Worm (Caenorhabditis elegans) whole organism, L1 larva: ENCODE data around the gene C49H3.3.

Experiments
- C16A3.4 ChIP-seq: fragments of 150-350 bp; optimal IDR thresholded peaks from 2 replicates; lab custom pipeline; 2014; ENCODE audit warnings: missing biosample characterization, missing genetic modification characterization
- F16B12.6 ChIP-seq: fragments of 150-350 bp; optimal IDR thresholded peaks from 2 replicates; lab custom pipeline; 2014; ENCODE audit warnings: missing biosample characterization, missing genetic modification characterization
- Y116A8C.19 ChIP-seq: sonication (generic microtip); optimal IDR thresholded peaks from 2 replicates; lab custom pipeline; 2016; ENCODE audit warnings: missing compliant biosample characterization, missing genetic modification characterization, borderline replicate concordance
- aha-1 ChIP-seq: fragments of 150-350 bp; optimal IDR thresholded peaks from 2 replicates; lab custom pipeline; 2014; ENCODE audit warnings: missing biosample characterization, missing genetic modification characterization
- aly-2 ChIP-seq: fragments of 150-350 bp; optimal IDR thresholded peaks from 2 replicates; lab custom pipeline; 2014; ENCODE audit warnings: missing biosample characterization, missing genetic modification characterization
- ama-1 ChIP-seq: fragments of 150-350 bp; optimal IDR thresholded peaks from 2 replicates; lab custom pipeline; 2014
- blmp-1 ChIP-seq: fragments of 150-350 bp; optimal IDR thresholded peaks from 2 replicates; lab custom pipeline; 2014; ENCODE audit warnings: missing biosample characterization, missing genetic modification characterization
- ceh-63 ChIP-seq: fragments of 200-800 bp; sonication (Bioruptor generic); optimal IDR thresholded peaks from 2 replicates; lab custom pipeline; 2018; ENCODE audit warnings: mild to moderate bottlenecking, missing genetic modification characterization, missing compliant biosample characterization
- ceh-82 ChIP-seq, 3 experiments: fragments of 150-350 bp in 1 of 3; sonication (generic microtip) in 2 of 3; optimal IDR thresholded peaks; 2 replicates each; lab custom pipeline; 2014 to 2017; ENCODE audit warnings: missing biosample characterization in 3 of 3, missing genetic modification characterization in 3 of 3
- dpl-1 ChIP-seq, 3 experiments: fragments of 150-350 bp in 2 of 3; sonication (generic microtip) in 1 of 3; optimal IDR thresholded peaks; 2 replicates each; lab custom pipeline; 2014 to 2017; ENCODE audit warnings: missing biosample characterization in 3 of 3, missing genetic modification characterization in 3 of 3, missing genetic modification reagents in 3 of 3
- dsc-1 ChIP-seq: sonication (generic microtip); optimal IDR thresholded peaks from 2 replicates; lab custom pipeline; 2016; ENCODE audit warnings: mild to moderate bottlenecking, missing genetic modification characterization, missing compliant biosample characterization
- efl-1 ChIP-seq, 4 experiments: fragments of 150-350 bp; optimal IDR thresholded peaks in 3 of 4; peaks in 1 of 4; 1 replicate in 1 of 4; 2 replicates in 3 of 4; lab custom pipeline; 2014; ENCODE audit warnings: missing biosample characterization in 2 of 4, missing genetic modification characterization in 2 of 4, missing genetic modification reagents in 2 of 4
- efl-3 ChIP-seq: fragments of 200-800 bp; sonication (Bioruptor generic); optimal IDR thresholded peaks from 2 replicates; lab custom pipeline; 2018; ENCODE audit warnings: mild to moderate bottlenecking, missing genetic modification characterization, missing compliant biosample characterization
- egl-13 ChIP-seq: sonication (generic microtip); optimal IDR thresholded peaks from 2 replicates; lab custom pipeline; 2016; ENCODE audit warnings: missing genotype, missing genetic modification reagents, missing genetic modification characterization, missing compliant biosample characterization
- elt-2 ChIP-seq: sonication (generic microtip); optimal IDR thresholded peaks from 2 replicates; lab custom pipeline; 2016; ENCODE audit warnings: missing genetic modification characterization, mild to moderate bottlenecking, inconsistent platforms, missing compliant biosample characterization, missing genetic modification reagents
- elt-3 ChIP-seq, 6 experiments: fragments of 150-350 bp in 1 of 6; sonication (generic microtip); optimal IDR thresholded peaks; 2 replicates each; lab custom pipeline; 2017 to 2018; ENCODE audit warnings: missing biosample characterization in 6 of 6, missing genetic modification characterization in 6 of 6, inconsistent platforms in 1 of 6
- ets-5 ChIP-seq: fragments of 200-800 bp; sonication (Bioruptor generic); IDR thresholded peaks from 2 replicates; pipeline ENCODE4 v1.3.6; 2022; ENCODE audit warnings: missing genetic modification characterization, missing compliant biosample characterization
- grh-1 ChIP-seq: fragments of 200-800 bp; sonication (Bioruptor generic); IDR thresholded peaks from 2 replicates; pipeline ENCODE4 v1.3.6; 2022; ENCODE audit warnings: missing genetic modification reagents, missing genetic modification characterization, missing compliant biosample characterization
- hlh-17 ChIP-seq: fragments of 200-800 bp; sonication (Bioruptor generic); optimal IDR thresholded peaks from 2 replicates; lab custom pipeline; 2018; ENCODE audit warnings: missing genetic modification characterization, mild to moderate bottlenecking, missing compliant biosample characterization, moderate library complexity, borderline replicate concordance
- irx-1 ChIP-seq: sonication (generic microtip); optimal IDR thresholded peaks from 2 replicates; lab custom pipeline; 2016; ENCODE audit warnings: missing genetic modification characterization, missing compliant biosample characterization
- isw-1 ChIP-seq: fragments of 200-800 bp; sonication (Bioruptor generic); IDR thresholded peaks from 2 replicates; pipeline ENCODE4 v1.3.6; 2022; ENCODE audit warnings: missing genetic modification characterization, missing compliant biosample characterization
- lin-14 ChIP-seq: fragments of 200-800 bp; sonication (Bioruptor generic); optimal IDR thresholded peaks from 2 replicates; lab custom pipeline; 2018; ENCODE audit warnings: mild to moderate bottlenecking, missing genetic modification characterization, moderate library complexity, missing compliant biosample characterization
- lin-15B ChIP-seq: fragments of 150-350 bp; sonication (generic microtip); optimal IDR thresholded peaks from 3 replicates; lab custom pipeline; 2014; ENCODE audit warnings: missing biosample characterization, missing genetic modification characterization
- lin-39 ChIP-seq: fragments of 150-350 bp; optimal IDR thresholded peaks from 2 replicates; lab custom pipeline; 2014; ENCODE audit warnings: missing biosample characterization, missing genetic modification reagents, missing genetic modification characterization
- mef-2 ChIP-seq: fragments of 150-350 bp; optimal IDR thresholded peaks from 2 replicates; lab custom pipeline; 2014; ENCODE audit warnings: missing biosample characterization, missing genetic modification characterization
- mep-1 ChIP-seq: fragments of 150-350 bp; optimal IDR thresholded peaks from 2 replicates; lab custom pipeline; 2014; ENCODE audit warnings: missing biosample characterization, missing genetic modification characterization
- nhr-11 ChIP-seq: fragments of 150-350 bp; optimal IDR thresholded peaks from 2 replicates; lab custom pipeline; 2014; ENCODE audit warnings: missing biosample characterization, missing genetic modification characterization
- nhr-12 ChIP-seq: sonication (generic microtip); optimal IDR thresholded peaks from 2 replicates; lab custom pipeline; 2017; ENCODE audit warnings: missing biosample characterization, missing genetic modification characterization
- nhr-19 ChIP-seq: fragments of 200-800 bp; sonication (Bioruptor generic); conservative IDR thresholded peaks from 2 replicates; pipeline ENCODE4 v1.3.6; 2022; ENCODE audit warnings: missing genetic modification characterization, missing compliant biosample characterization
- nhr-20 ChIP-seq: sonication (generic microtip); optimal IDR thresholded peaks from 2 replicates; lab custom pipeline; 2016; ENCODE audit warnings: mild to moderate bottlenecking, missing genetic modification characterization, missing compliant biosample characterization
- nhr-237 ChIP-seq: fragments of 150-350 bp; optimal IDR thresholded peaks from 2 replicates; lab custom pipeline; 2014; ENCODE audit warnings: missing biosample characterization, missing genetic modification characterization
- nhr-28 ChIP-seq: fragments of 150-350 bp; optimal IDR thresholded peaks from 2 replicates; lab custom pipeline; 2014; ENCODE audit warnings: missing biosample characterization, missing genetic modification characterization
- nhr-47 ChIP-seq: sonication (generic microtip); optimal IDR thresholded peaks from 2 replicates; lab custom pipeline; 2016; ENCODE audit warnings: mild to moderate bottlenecking, missing genetic modification characterization, moderate library complexity, missing compliant biosample characterization
- nhr-76 ChIP-seq: sonication (generic microtip); optimal IDR thresholded peaks from 2 replicates; lab custom pipeline; 2017; ENCODE audit warnings: missing biosample characterization, missing genetic modification characterization
- nhr-77 ChIP-seq: fragments of 150-350 bp; optimal IDR thresholded peaks from 2 replicates; lab custom pipeline; 2014; ENCODE audit warnings: missing biosample characterization, missing genetic modification characterization
- nhr-84 ChIP-seq: sonication (generic microtip); optimal IDR thresholded peaks from 2 replicates; lab custom pipeline; 2017; ENCODE audit warnings: missing biosample characterization, missing genetic modification characterization
- nhr-85 ChIP-seq: sonication (generic microtip); peaks from one replicate; lab custom pipeline; 2016; ENCODE audit warnings: missing genetic modification characterization, inconsistent platforms, missing compliant biosample characterization
- nhr-90 ChIP-seq: sonication (generic microtip); optimal IDR thresholded peaks from 2 replicates; lab custom pipeline; 2016; ENCODE audit warnings: mild to moderate bottlenecking, missing genetic modification characterization, missing compliant biosample characterization; ENCODE audit not compliant: poor library complexity
- pag-3 ChIP-seq: sonication (generic microtip); optimal IDR thresholded peaks from 2 replicates; lab custom pipeline; 2017; ENCODE audit warnings: missing genetic modification characterization, mild to moderate bottlenecking, missing compliant biosample characterization, antibody characterized with exemption, borderline replicate concordance; ENCODE audit not compliant: insufficient read depth
- pqm-1 ChIP-seq: sonication (generic microtip); optimal IDR thresholded peaks from 3 replicates; lab custom pipeline; 2017; ENCODE audit warnings: missing biosample characterization, missing genetic modification characterization
- rnt-1 ChIP-seq: sonication (generic microtip); optimal IDR thresholded peaks from 2 replicates; lab custom pipeline; 2016; ENCODE audit warnings: mild to moderate bottlenecking, missing genetic modification characterization, moderate library complexity, missing compliant biosample characterization
- skn-1 ChIP-seq: fragments of 150-350 bp; optimal IDR thresholded peaks from 2 replicates; lab custom pipeline; 2014; ENCODE audit warnings: missing biosample characterization, missing genetic modification characterization
- snpc-4 ChIP-seq: fragments of 150-350 bp; optimal IDR thresholded peaks from 2 replicates; lab custom pipeline; 2014; ENCODE audit warnings: missing biosample characterization, missing genetic modification characterization
- snu-23 ChIP-seq: sonication (generic microtip); optimal IDR thresholded peaks from 2 replicates; lab custom pipeline; 2016; ENCODE audit warnings: missing genetic modification characterization, missing compliant biosample characterization
- sptf-1 ChIP-seq: fragments of 150-350 bp; optimal IDR thresholded peaks from 2 replicates; lab custom pipeline; 2014; ENCODE audit warnings: missing biosample characterization, missing genetic modification characterization
- sup-37 ChIP-seq: fragments of 200-800 bp; sonication (Bioruptor generic); optimal IDR thresholded peaks from 2 replicates; lab custom pipeline; 2018; ENCODE audit warnings: mild to moderate bottlenecking, missing genetic modification characterization, missing compliant biosample characterization
- swsn-7 ChIP-seq: sonication (generic microtip); optimal IDR thresholded peaks from 2 replicates; lab custom pipeline; 2016; ENCODE audit warnings: missing genetic modification characterization, missing compliant biosample characterization
- unc-130 ChIP-seq: fragments of 150-350 bp; optimal IDR thresholded peaks from 2 replicates; lab custom pipeline; 2017; ENCODE audit warnings: missing biosample characterization, missing genetic modification characterization, inconsistent platforms
- unc-62 ChIP-seq: fragments of 150-350 bp; optimal IDR thresholded peaks from 2 replicates; lab custom pipeline; 2014; ENCODE audit warnings: missing biosample characterization, missing genetic modification reagents, missing genetic modification characterization
- unc-86 ChIP-seq: sonication (generic microtip); optimal IDR thresholded peaks from 2 replicates; lab custom pipeline; 2016; ENCODE audit warnings: missing genetic modification characterization, missing compliant biosample characterization
- xbp-1 ChIP-seq: sonication (generic microtip); optimal IDR thresholded peaks from 2 replicates; lab custom pipeline; 2016; ENCODE audit warnings: missing genetic modification characterization, missing compliant biosample characterization
- zag-1 ChIP-seq: fragments of 150-350 bp; optimal IDR thresholded peaks from 2 replicates; lab custom pipeline; 2014; ENCODE audit warnings: missing biosample characterization, missing genetic modification characterization
- zip-4 ChIP-seq: fragments of 200-800 bp; sonication (Bioruptor generic); optimal IDR thresholded peaks from 2 replicates; lab custom pipeline; 2018; ENCODE audit warnings: mild to moderate bottlenecking, missing genetic modification characterization, moderate library complexity, missing compliant biosample characterization
- ztf-4 ChIP-seq: fragments of 150-350 bp; optimal IDR thresholded peaks from 2 replicates; lab custom pipeline; 2014; ENCODE audit warnings: missing biosample characterization, missing genetic modification characterization

C49H3.3 gene

ce11 chrIV:7923982-7924480, at the start of gene C49H3.3, which contains the start of gene xpo-3:
TSS of gene C49H3.3 (plus strand) at chrIV:7924350.
TSS of gene xpo-3 (minus strand) at chrIV:7924032.
- TF ChIP-seq nhr-11 (tag; lab: Kevin White, UChicago), result no peak
- TF ChIP-seq ets-5 (GFP tag; lab: Robert Waterston, UW), result no peak
- no peak for TF ChIP-seq snpc-4 (tag; lab: Kevin White, UChicago)
- TF ChIP-seq nhr-28, result no peak
- TF ChIP-seq unc-62 (GFP tag; lab: Kevin White, UChicago), result no peak
- no peak for TF ChIP-seq zip-4
- TF ChIP-seq nhr-84, result no peak
- TF ChIP-seq mep-1 (tag; lab: Kevin White, UChicago), result peak; percentile 63
- no peak for TF ChIP-seq dsc-1 (tag; lab: Kevin White, UChicago)
- no peak for TF ChIP-seq irx-1 (tag; lab: Kevin White, UChicago)
- no peak for TF ChIP-seq lin-39 (tag; lab: Kevin White, UChicago)
- TF ChIP-seq egl-13 (tag; lab: Kevin White, UChicago), result no peak
- TF ChIP-seq lin-14 (GFP tag; lab: Kevin White, UChicago), result no peak
- no peak for TF ChIP-seq hlh-17 (GFP tag; lab: Kevin White, UChicago)
- peak; percentile 2 for TF ChIP-seq skn-1 (tag; lab: Kevin White, UChicago)
- TF ChIP-seq grh-1 (GFP tag; lab: Robert Waterston, UW), result no peak
- TF ChIP-seq ceh-82 (tag; optimal IDR thresholded peaks at IDR 0.05; lab: Kevin White, UChicago), result peak in 1 of 3 experiments; percentile 11
- no peak for TF ChIP-seq isw-1 (GFP tag; lab: Robert Waterston, UW)
- no peak for TF ChIP-seq aha-1 (tag; lab: Kevin White, UChicago)
- no peak for TF ChIP-seq nhr-77 (tag; lab: Kevin White, UChicago)
- TF ChIP-seq mef-2 (tag; lab: Kevin White, UChicago), result no peak
- TF ChIP-seq aly-2 (tag; lab: Kevin White, UChicago), result no peak
- no peak for TF ChIP-seq efl-3 (GFP tag; lab: Kevin White, UChicago)
- no peak for TF ChIP-seq sptf-1 (tag; lab: Kevin White, UChicago)
- no peak for TF ChIP-seq elt-2 (tag; lab: Kevin White, UChicago)
- peak; percentile 42 for TF ChIP-seq nhr-47 (tag; lab: Kevin White, UChicago)
- no peak for TF ChIP-seq nhr-20 (tag; lab: Kevin White, UChicago)
- TF ChIP-seq zag-1 (tag; lab: Kevin White, UChicago), result no peak
- TF ChIP-seq blmp-1 (tag; lab: Kevin White, UChicago), result peak; percentile 32
- no peak for TF ChIP-seq nhr-237 (tag; lab: Kevin White, UChicago)
- no peak for TF ChIP-seq ztf-4 (tag; lab: Kevin White, UChicago)
- TF ChIP-seq pag-3 (tag; lab: Kevin White, UChicago), result no peak
- no peak for TF ChIP-seq ceh-63 (GFP tag; lab: Kevin White, UChicago)
- no peak for TF ChIP-seq nhr-85 (tag; lab: Kevin White, UChicago)
- TF ChIP-seq swsn-7 (tag; lab: Kevin White, UChicago), result no peak
- peak; percentile 23 to 57 (median 24) for TF ChIP-seq dpl-1 (GFP tag; optimal IDR thresholded peaks at IDR 0.05; lab: Kevin White, UChicago)
- TF ChIP-seq F16B12.6 (tag; lab: Kevin White, UChicago), result peak; percentile 29
- no peak for TF ChIP-seq nhr-90 (tag; lab: Kevin White, UChicago)
- TF ChIP-seq C16A3.4 (tag; lab: Kevin White, UChicago), result peak; percentile 32
- peak; percentile 9 for TF ChIP-seq unc-130 (tag; lab: Kevin White, UChicago)
- no peak for TF ChIP-seq sup-37 (GFP tag; lab: Kevin White, UChicago)
- TF ChIP-seq nhr-19 (GFP tag; lab: Robert Waterston, UW), result no peak
- no peak for TF ChIP-seq ama-1 (lab: Kevin White, UChicago)
- no peak for TF ChIP-seq Y116A8C.19 (tag; lab: Kevin White, UChicago)
- no peak for TF ChIP-seq unc-86
- TF ChIP-seq elt-3 (tag; optimal IDR thresholded peaks at IDR 0.05; lab: Kevin White, UChicago), result no peak
- TF ChIP-seq rnt-1 (tag; lab: Kevin White, UChicago), result no peak
- TF ChIP-seq nhr-76 (tag; lab: Kevin White, UChicago), result no peak
- no peak for TF ChIP-seq nhr-12 (tag; lab: Kevin White, UChicago)
- peak; percentile 51 to 58 for TF ChIP-seq efl-1 (optimal IDR thresholded peaks at IDR 0.05; lab: Kevin White, UChicago)
- TF ChIP-seq efl-1 (GFP tag; optimal IDR thresholded peaks at IDR 0.05 in 1 of 2; lab: Kevin White, UChicago), result peak in 1 of 2 experiments; percentile 48
- TF ChIP-seq pqm-1 (tag; lab: Kevin White, UChicago), result no peak
- TF ChIP-seq xbp-1 (tag; lab: Kevin White, UChicago), result peak; percentile 34
- TF ChIP-seq lin-15B (tag; lab: Kevin White, UChicago), result no peak
- peak; percentile 34 for TF ChIP-seq snu-23
